Worm (Caenorhabditis elegans): ENCODE results near the gene fbxb-39.

- TF ChIP-seq snpc-4 (GFP tag; optimal IDR thresholded peaks at IDR 0.05) (no peak), snpc-4 (tag; optimal IDR thresholded peaks at IDR 0.05) (no peak), dpff-1 (tag; optimal IDR thresholded peaks at IDR 0.05) (no peak), K12H6.12 (tag; optimal IDR thresholded peaks at IDR 0.05) (no peak), lag-1 (GFP tag; IDR thresholded peaks at IDR 0.05) (no peak), fkh-3 (tag; optimal IDR thresholded peaks at IDR 0.05) (no peak), die-1 (tag; optimal IDR thresholded peaks at IDR 0.05) (no peak), gei-17 (GFP tag; optimal IDR thresholded peaks at IDR 0.05) (no peak), F10E7.11 (tag; optimal IDR thresholded peaks at IDR 0.05) (no peak), tlf-1 (GFP tag; optimal IDR thresholded peaks at IDR 0.05) (no peak), ceh-27 (GFP tag; optimal IDR thresholded peaks at IDR 0.05) (no peak), unc-62 (GFP tag; optimal IDR thresholded peaks at IDR 0.05) (no peak), xnd-1 (tag; optimal IDR thresholded peaks at IDR 0.05) (no peak), dpl-1 (GFP tag; optimal IDR thresholded peaks at IDR 0.05) (no peak)
Measured at ce11 chrII:1071432-1071831, 31.1 kb upstream of the fbxb-39 start.
